Worm (Caenorhabditis elegans): ENCODE measurements around the gene fozi-1.

Gene fozi-1

ce11 chrIII:9331084-9331564 lies 49.5 kb downstream of the fozi-1 start, which contains the start of gene ufc-1:
ufc-1 (plus strand) TSS chrIII:9331514.
- TF ChIP-seq unc-62 (GFP tag; optimal IDR thresholded peaks at IDR 0.05) = no peak

ce11 chrIII:9334174-9334573 lies 52.6 kb downstream of the fozi-1 start, which contains the start of gene elo-4:
elo-4 (minus strand) TSS chrIII:9334274.
- TF ChIP-seq unc-62 (GFP tag; optimal IDR thresholded peaks at IDR 0.05) = no peak

- TF ChIP-seq unc-62 (GFP tag; optimal IDR thresholded peaks at IDR 0.05) = no peak
These were observed 53.5 kb downstream of the fozi-1 start for ce11 chrIII:9335076-9335475.

ce11 chrIII:9336807-9337206 lies 55.2 kb downstream of the fozi-1 start:
- TF ChIP-seq unc-62 (GFP tag; optimal IDR thresholded peaks at IDR 0.05) = no peak

- no peak for TF ChIP-seq unc-62 (GFP tag; optimal IDR thresholded peaks at IDR 0.05)
These were observed 56.4 kb downstream of the fozi-1 start for ce11 chrIII:9337968-9338367.

ce11 chrIII:9340025-9340424 lies 58.4 kb downstream of the fozi-1 start:
- TF ChIP-seq unc-62 (GFP tag; optimal IDR thresholded peaks at IDR 0.05) = no peak

ce11 chrIII:9344347-9344746 lies 62.8 kb downstream of the fozi-1 start, which contains the start of gene emb-9:
emb-9 (minus strand) TSS chrIII:9344447.
- TF ChIP-seq unc-62 (GFP tag; optimal IDR thresholded peaks at IDR 0.05) = no peak

- TF ChIP-seq unc-62 (GFP tag; optimal IDR thresholded peaks at IDR 0.05) = no peak
These were observed 64.5 kb downstream of the fozi-1 start for ce11 chrIII:9346114-9346513.
